Worm (Caenorhabditis elegans) whole organism, L4/young adult: ENCODE measurements around the gene F42A6.5.
A peak's percentile ranks its signal among the peaks of the same experiment; 100 is the strongest.

ENCODE experiments used
- W03F9.2 ChIP-seq: fragments of 150-350 bp; optimal IDR thresholded peaks from 2 replicates; lab custom pipeline; 2014; ENCODE audit warnings: missing biosample characterization, missing genetic modification characterization
- dao-5 ChIP-seq: sonication (generic microtip); optimal IDR thresholded peaks from 2 replicates; lab custom pipeline; 2016; ENCODE audit warnings: missing genotype, missing genetic modification characterization, moderate library complexity, missing compliant biosample characterization
- him-1 ChIP-seq: sonication (generic microtip); optimal IDR thresholded peaks from 2 replicates; lab custom pipeline; 2016; ENCODE audit warnings: missing genotype, missing genetic modification reagents, missing genetic modification characterization, missing compliant biosample characterization

Gene F42A6.5

ce11 chrIV:3294553-3295185 is 37.0 kb downstream of the F42A6.5 start, which contains the start of gene W08E12.7:
W08E12.7 (plus strand) TSS chrIV:3295135.
- peak; percentile 97 for TF ChIP-seq W03F9.2 (tag; lab: Kevin White, UChicago)
- peak; percentile 38 for TF ChIP-seq him-1 (tag; lab: Kevin White, UChicago)
- TF ChIP-seq dao-5 (tag; lab: Kevin White, UChicago), result no peak

ce11 chrIV:3293800-3294493 is 37.7 kb downstream of the F42A6.5 start:
- TF ChIP-seq him-1 (tag; lab: Kevin White, UChicago) (no peak), W03F9.2 (tag; lab: Kevin White, UChicago) (no peak), dao-5 (tag; lab: Kevin White, UChicago) (no peak)

- TF ChIP-seq him-1 (tag; lab: Kevin White, UChicago), result no peak
- TF ChIP-seq W03F9.2 (tag; lab: Kevin White, UChicago), result no peak
- no peak for TF ChIP-seq dao-5 (tag; lab: Kevin White, UChicago)
Measured at ce11 chrIV:3291977-3292561, 39.6 kb downstream of the F42A6.5 start, which contains the start of gene W08E12.8. W08E12.8 (plus strand) TSS chrIV:3292371.

- TF ChIP-seq him-1 (tag; lab: Kevin White, UChicago), result no peak
- TF ChIP-seq W03F9.2 (tag; lab: Kevin White, UChicago), result no peak
- no peak for TF ChIP-seq dao-5 (tag; lab: Kevin White, UChicago)
Measured at ce11 chrIV:3289237-3289636, 42.4 kb downstream of the F42A6.5 start, which contains the start of gene gcy-23. gcy-23 (minus strand) TSS chrIV:3289337.
